Worm (Caenorhabditis elegans): ENCODE measurements around the gene K08D9.9.

K08D9.9 gene

DNA sequence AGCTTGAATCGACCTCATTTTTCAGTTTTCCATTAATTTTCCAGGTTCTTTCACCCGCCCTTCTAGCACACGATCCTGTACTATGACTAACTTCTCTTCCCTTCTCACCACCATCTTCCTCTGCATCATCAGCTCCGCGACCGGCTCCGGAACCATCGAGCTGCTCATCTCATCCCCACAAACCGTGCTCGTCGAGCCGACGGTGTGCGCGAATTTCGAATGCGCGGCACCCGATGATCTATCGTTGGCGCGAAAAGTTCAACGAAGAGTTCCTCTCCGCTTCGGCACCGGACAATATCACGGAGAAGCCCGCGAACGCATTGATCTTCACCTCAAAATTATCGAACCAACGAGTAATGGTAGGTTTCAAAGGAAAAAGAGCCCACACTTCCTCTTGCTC lies 26.4 kb downstream of the K08D9.9 start, which contains the start of gene apx-1:
TSS of gene apx-1 (plus strand) at position 50 of the 400 bp plus-strand sequence.
- TF ChIP-seq zip-5 (tag; optimal IDR thresholded peaks at IDR 0.05), result no peak
- TF ChIP-seq unc-55 (GFP tag; optimal IDR thresholded peaks at IDR 0.05), result no peak
- no peak for TF ChIP-seq fkh-10 (GFP tag; optimal IDR thresholded peaks at IDR 0.05)
- TF ChIP-seq dmd-4 (tag; optimal IDR thresholded peaks at IDR 0.05; ENCODE audit: borderline replicate concordance), result no peak
- no peak for TF ChIP-seq madf-2 (tag; optimal IDR thresholded peaks at IDR 0.05)
- no peak for TF ChIP-seq hlh-15 (tag; optimal IDR thresholded peaks at IDR 0.05)
- no peak for TF ChIP-seq ceh-2 (tag; optimal IDR thresholded peaks at IDR 0.05)
- TF ChIP-seq ceh-14 (tag; optimal IDR thresholded peaks at IDR 0.05), result no peak

DNA sequence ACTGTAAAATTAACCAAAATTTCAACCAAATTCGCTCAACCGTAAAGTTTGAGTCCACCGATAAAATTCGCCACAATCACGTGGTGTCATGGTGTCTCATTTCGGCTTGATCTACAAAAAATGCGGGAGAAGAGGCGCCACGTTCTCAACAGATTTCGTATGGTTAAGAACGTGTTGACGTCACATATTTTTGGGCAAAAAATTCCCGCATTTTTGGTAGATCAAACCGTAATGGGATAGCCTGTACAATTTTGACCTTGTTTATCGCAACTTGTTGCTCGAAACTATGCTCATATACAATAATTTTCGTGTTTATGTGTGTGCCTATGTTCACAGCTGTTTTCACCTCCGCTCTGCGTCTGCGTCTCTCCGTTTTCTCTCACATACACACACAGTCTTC lies 27.6 kb downstream of the K08D9.9 start:
- TF ChIP-seq ceh-22 (tag; optimal IDR thresholded peaks at IDR 0.05) (no peak), rnt-1 (tag; optimal IDR thresholded peaks at IDR 0.05) (no peak), hlh-8 (tag; optimal IDR thresholded peaks at IDR 0.05) (no peak), npax-4 (tag; optimal IDR thresholded peaks at IDR 0.05) (no peak), lin-11 (tag; optimal IDR thresholded peaks at IDR 0.05) (no peak), ceh-18 (tag; optimal IDR thresholded peaks at IDR 0.05) (no peak), hlh-15 (tag; optimal IDR thresholded peaks at IDR 0.05) (no peak), unc-3 (GFP tag; conservative IDR thresholded peaks at IDR 0.05) (no peak), unc-3 (tag; optimal IDR thresholded peaks at IDR 0.05) (no peak), dmd-4 (tag; optimal IDR thresholded peaks at IDR 0.05; ENCODE audit: borderline replicate concordance) (no peak), ref-2 (tag; optimal IDR thresholded peaks at IDR 0.05) (no peak), ahr-1 (tag; optimal IDR thresholded peaks at IDR 0.05) (no peak), ttx-3 (tag; optimal IDR thresholded peaks at IDR 0.05) (no peak), ztf-16 (tag; optimal IDR thresholded peaks at IDR 0.05) (no peak)

DNA sequence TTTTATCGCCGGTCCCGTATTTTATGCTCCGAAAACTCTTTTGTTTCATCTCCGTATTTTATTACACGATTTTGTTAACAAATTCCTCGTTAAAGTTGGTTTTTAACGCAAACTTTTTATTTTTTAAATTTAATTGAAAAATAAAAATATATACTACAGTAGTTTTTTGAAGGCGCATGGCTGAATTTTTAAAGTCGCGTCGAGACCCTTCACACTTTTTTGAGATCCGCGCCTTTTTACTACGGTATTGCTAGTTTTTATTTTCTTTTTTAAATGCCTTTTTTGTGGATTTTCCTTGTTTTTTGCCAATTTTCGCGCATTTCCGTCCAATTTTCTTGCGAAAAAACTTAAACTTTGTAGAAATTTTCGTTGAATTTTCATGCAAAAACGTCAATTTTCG lies 32.1 kb downstream of the K08D9.9 start:
- TF ChIP-seq ref-2 (tag; optimal IDR thresholded peaks at IDR 0.05), result no peak
- TF ChIP-seq unc-86 (tag; optimal IDR thresholded peaks at IDR 0.05), result no peak
- no peak for TF ChIP-seq hlh-15 (tag; optimal IDR thresholded peaks at IDR 0.05)
- no peak for TF ChIP-seq che-1 (tag; optimal IDR thresholded peaks at IDR 0.05)
- TF ChIP-seq ceh-14 (tag; optimal IDR thresholded peaks at IDR 0.05), result no peak
- TF ChIP-seq tbx-7 (tag; optimal IDR thresholded peaks at IDR 0.05), result no peak
- no peak for TF ChIP-seq gmeb-2 (tag; optimal IDR thresholded peaks at IDR 0.05)
- no peak for TF ChIP-seq lin-11 (tag; optimal IDR thresholded peaks at IDR 0.05)
- no peak for TF ChIP-seq ceh-24 (tag; optimal IDR thresholded peaks at IDR 0.05)

DNA sequence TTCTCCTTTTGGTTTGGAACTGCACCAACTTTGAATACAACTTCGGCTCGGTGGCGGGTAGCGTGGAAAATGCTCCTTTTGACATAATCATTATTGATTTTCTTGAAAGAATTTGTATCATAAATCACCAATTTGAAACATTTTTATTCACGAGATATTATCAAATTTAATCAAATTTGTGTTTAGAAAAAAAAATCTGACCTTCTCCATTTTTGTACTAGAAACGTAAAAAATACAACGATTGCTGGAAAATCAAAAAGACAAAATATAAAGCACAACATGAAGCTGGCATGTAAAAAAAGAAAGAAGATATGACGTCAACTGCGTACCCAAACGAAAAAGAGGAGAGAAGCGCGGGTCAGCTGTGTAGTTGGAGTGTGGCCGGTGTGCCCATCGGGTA lies 36.2 kb downstream of the K08D9.9 start, which contains the start of gene K08D9.4:
TSS of gene K08D9.4 (minus strand) at position 101 of the 400 bp plus-strand sequence.
- TF ChIP-seq unc-3 (GFP tag; conservative IDR thresholded peaks at IDR 0.05), result no peak
- no peak for TF ChIP-seq unc-3 (tag; optimal IDR thresholded peaks at IDR 0.05)
- TF ChIP-seq ttx-3 (tag; optimal IDR thresholded peaks at IDR 0.05), result no peak
- no peak for TF ChIP-seq pqm-1 (tag; optimal IDR thresholded peaks at IDR 0.05)
- no peak for TF ChIP-seq ceh-45 (GFP tag; IDR thresholded peaks at IDR 0.05)
- TF ChIP-seq ahr-1 (tag; optimal IDR thresholded peaks at IDR 0.05), result no peak
- TF ChIP-seq ceh-24 (tag; optimal IDR thresholded peaks at IDR 0.05), result no peak
- TF ChIP-seq sox-2 (GFP tag; IDR thresholded peaks at IDR 0.05), result no peak
- TF ChIP-seq odd-2 (tag; optimal IDR thresholded peaks at IDR 0.05), result no peak
- no peak for TF ChIP-seq elt-4 (tag; optimal IDR thresholded peaks at IDR 0.05)

DNA sequence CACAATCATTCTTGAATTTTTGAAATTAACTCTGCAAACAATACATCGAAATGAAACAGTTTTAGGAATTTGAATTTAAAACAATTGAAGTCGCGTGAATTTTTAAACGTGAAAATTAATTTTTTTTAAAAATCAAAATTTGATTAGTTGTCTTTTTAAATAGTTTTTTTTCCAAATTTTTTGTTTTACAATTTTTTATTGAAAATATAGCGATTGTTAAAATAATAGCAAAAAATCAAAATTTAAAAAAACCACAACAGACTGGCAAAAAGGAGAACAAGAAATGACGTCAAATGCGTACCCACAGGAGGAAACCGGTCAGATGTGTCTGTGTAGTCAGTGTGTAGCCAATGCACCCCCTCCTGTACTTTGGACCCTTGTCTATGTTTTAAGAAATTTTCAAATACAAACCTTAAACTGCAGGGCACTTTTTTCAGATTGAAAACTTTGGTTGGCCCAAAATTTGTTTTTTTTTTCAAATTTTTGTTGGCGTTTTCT lies 39.6 kb downstream of the K08D9.9 start, which contains the start of the genes Y73C8B.1 and Y73C8B.5:
TSS of gene Y73C8B.1 (minus strand) at position 51 of the 498 bp plus-strand sequence.
TSS of gene Y73C8B.5 (plus strand) at position 437 of the 498 bp plus-strand sequence.
- TF ChIP-seq ceh-22 (tag; optimal IDR thresholded peaks at IDR 0.05) (no peak), sox-2 (GFP tag; IDR thresholded peaks at IDR 0.05) (no peak), unc-86 (tag; optimal IDR thresholded peaks at IDR 0.05) (no peak), T23F11.4 (GFP tag; optimal IDR thresholded peaks at IDR 0.05) (no peak), tbx-2 (tag; optimal IDR thresholded peaks at IDR 0.05) (no peak), lin-11 (tag; optimal IDR thresholded peaks at IDR 0.05) (no peak), K09A11.1 (tag; optimal IDR thresholded peaks at IDR 0.05; ENCODE audit: insufficient read depth) (no peak), ztf-16 (tag; optimal IDR thresholded peaks at IDR 0.05) (no peak), sdc-2 (tag; optimal IDR thresholded peaks at IDR 0.05) (no peak), ttx-3 (tag; optimal IDR thresholded peaks at IDR 0.05) (no peak), ceh-24 (tag; optimal IDR thresholded peaks at IDR 0.05) (no peak), pros-1 (tag; optimal IDR thresholded peaks at IDR 0.05) (no peak), elt-2 (tag; optimal IDR thresholded peaks at IDR 0.05) (no peak), nhr-232 (tag; optimal IDR thresholded peaks at IDR 0.05) (no peak), C08G9.2 (tag; optimal IDR thresholded peaks at IDR 0.05) (no peak), ahr-1 (tag; optimal IDR thresholded peaks at IDR 0.05) (no peak), fkh-10 (GFP tag; optimal IDR thresholded peaks at IDR 0.05) (no peak)
